Fruit fly (Drosophila melanogaster): ENCODE data around the gene BomT3.

Gene BomT3

dm6 chr3R:22039480-22039879 lies 46.7 kb downstream of the BomT3 start (continued):
- TF ChIP-seq Ets21C (GFP tag; optimal IDR thresholded peaks at IDR 0.05) (no peak), Hr39 (GFP tag; optimal IDR thresholded peaks at IDR 0.05) (no peak), acj6 (GFP tag; optimal IDR thresholded peaks at IDR 0.05) (no peak), Eip78C (GFP tag) (peak; percentile 92), Blimp-1 (GFP tag; optimal IDR thresholded peaks at IDR 0.05) (no peak), salr (GFP tag; optimal IDR thresholded peaks at IDR 0.05) (no peak), Sox102F (GFP tag; optimal IDR thresholded peaks at IDR 0.05) (no peak), Sox15 (GFP tag; optimal IDR thresholded peaks at IDR 0.05) (peak; percentile 42), Hr38 (GFP tag; optimal IDR thresholded peaks at IDR 0.05) (no peak), Hr4 (GFP tag; optimal IDR thresholded peaks at IDR 0.05) (no peak), ss (GFP tag; optimal IDR thresholded peaks at IDR 0.05) (no peak), CG10631 (GFP tag; optimal IDR thresholded peaks at IDR 0.05) (no peak), fkh (GFP tag; optimal IDR thresholded peaks at IDR 0.05) (no peak), CG4318 (GFP tag; optimal IDR thresholded peaks at IDR 0.05) (no peak), CG3919 (GFP tag; optimal IDR thresholded peaks at IDR 0.05) (peak; percentile 78), dsx (GFP tag; optimal IDR thresholded peaks at IDR 0.05; ENCODE audit: poor library complexity, severe bottlenecking) (peak; percentile 11), OdsH (GFP tag; optimal IDR thresholded peaks at IDR 0.05) (no peak), CG7368 (GFP tag; optimal IDR thresholded peaks at IDR 0.05) (peak; percentile 75), CG8119 (GFP tag; IDR thresholded peaks at IDR 0.05) (peak; percentile 94), fd59A (GFP tag; optimal IDR thresholded peaks at IDR 0.05) (no peak), pdm3 (GFP tag; optimal IDR thresholded peaks at IDR 0.05) (no peak), dac (GFP tag; optimal IDR thresholded peaks at IDR 0.05) (peak; percentile 54), fd85E (GFP tag; optimal IDR thresholded peaks at IDR 0.05) (no peak), CG34406 (GFP tag; optimal IDR thresholded peaks at IDR 0.05) (peak; percentile 71), svp (GFP tag) (no peak), CG11762 (GFP tag; optimal IDR thresholded peaks at IDR 0.05; ENCODE audit: insufficient read depth) (no peak), Smox (GFP tag; optimal IDR thresholded peaks at IDR 0.05) (no peak)

- no peak for TF ChIP-seq vri (GFP tag; optimal IDR thresholded peaks at IDR 0.05)
- no peak for TF ChIP-seq CG3919 (GFP tag; optimal IDR thresholded peaks at IDR 0.05)
- TF ChIP-seq fkh (GFP tag; optimal IDR thresholded peaks at IDR 0.05): no peak
- no peak for TF ChIP-seq CG31627 (GFP tag; optimal IDR thresholded peaks at IDR 0.05)
- no peak for TF ChIP-seq Hr39 (GFP tag; optimal IDR thresholded peaks at IDR 0.05)
- TF ChIP-seq Ets96B (tag; optimal IDR thresholded peaks at IDR 0.05): no peak
- TF ChIP-seq CG8319 (GFP tag; optimal IDR thresholded peaks at IDR 0.05): no peak
- TF ChIP-seq eg (GFP tag; IDR thresholded peaks at IDR 0.05): no peak
- TF ChIP-seq dac (GFP tag; optimal IDR thresholded peaks at IDR 0.05): no peak
- no peak for TF ChIP-seq Eip78C (GFP tag)
- TF ChIP-seq lz (GFP tag; optimal IDR thresholded peaks at IDR 0.05): no peak
- TF ChIP-seq Met (GFP tag; optimal IDR thresholded peaks at IDR 0.05): no peak
- no peak for TF ChIP-seq acj6 (GFP tag; optimal IDR thresholded peaks at IDR 0.05)
Observed at dm6 chr3R:22035552-22035951, 50.6 kb downstream of the BomT3 start.
